Fruit fly (Drosophila melanogaster) whole organism, embryonic: Measurements from ENCODE around the gene GNBP2.

Experiments
- BEAF-32 ChIP-seq: fragments of 200-800 bp; sonication (Bioruptor generic); optimal IDR thresholded peaks from 3 replicates; lab custom pipeline; 2017; ENCODE audit warnings: missing biosample characterization, missing genetic modification characterization, mild to moderate bottlenecking, moderate library complexity, missing genetic modification reagents
- CG12769 ChIP-seq: fragments of 200-800 bp; sonication (Bioruptor generic); optimal IDR thresholded peaks from 2 replicates; lab custom pipeline; 2019; ENCODE audit warnings: missing biosample characterization, mild to moderate bottlenecking, missing genetic modification characterization, moderate library complexity
- CG6791 ChIP-seq: fragments of 200-800 bp; sonication (Bioruptor generic); IDR thresholded peaks from 3 replicates; pipeline ENCODE4 v1.3.6; 2022; ENCODE audit warnings: missing biosample characterization, missing genetic modification characterization; ENCODE audit not compliant: partially characterized antibody
- HmgZ ChIP-seq: fragments of 200-800 bp; sonication (Bioruptor generic); optimal IDR thresholded peaks from 2 replicates; lab custom pipeline; 2018; ENCODE audit warnings: missing biosample characterization, mild to moderate bottlenecking, missing genetic modification characterization
- Mad ChIP-seq: fragments of 200-800 bp; sonication (Bioruptor generic); optimal IDR thresholded peaks from 2 replicates; lab custom pipeline; 2016; ENCODE audit warnings: missing biosample characterization, missing genetic modification characterization
- Myb ChIP-seq: fragments of 200-800 bp; sonication (Bioruptor generic); optimal IDR thresholded peaks from 2 replicates; lab custom pipeline; 2016; ENCODE audit warnings: missing biosample characterization, missing genetic modification characterization
- bsh ChIP-seq, 2 experiments: fragments of 200-800 bp; sonication (Bioruptor generic); optimal IDR thresholded peaks; 2 replicates each; lab custom pipeline; 2017 to 2018; ENCODE audit warnings: mild to moderate bottlenecking in 2 of 2, missing biosample characterization in 2 of 2, missing genetic modification characterization in 2 of 2, moderate library complexity in 1 of 2
- croc ChIP-seq: fragments of 200-800 bp; sonication (Bioruptor generic); conservative IDR thresholded peaks from 3 replicates; pipeline ENCODE4 v1.3.6; 2022; ENCODE audit warnings: missing biosample characterization, missing genetic modification characterization
- dmrt11E ChIP-seq: fragments of 200-800 bp; sonication (Bioruptor generic); optimal IDR thresholded peaks from 3 replicates; lab custom pipeline; 2018; ENCODE audit warnings: missing biosample characterization, mild to moderate bottlenecking, missing genetic modification characterization, moderate library complexity
- ham ChIP-seq: fragments of 200-800 bp; sonication (Bioruptor generic); IDR thresholded peaks from 2 replicates; pipeline ENCODE4 v1.3.6; 2022; ENCODE audit warnings: missing biosample characterization, missing genetic modification characterization
- sima ChIP-seq: fragments of 200-800 bp; sonication (Bioruptor generic); optimal IDR thresholded peaks from 2 replicates; lab custom pipeline; 2016; ENCODE audit warnings: missing biosample characterization, missing genetic modification characterization
- tin ChIP-seq: fragments of 200-800 bp; sonication (Bioruptor generic); optimal IDR thresholded peaks from 3 replicates; lab custom pipeline; 2016; ENCODE audit warnings: missing biosample characterization, missing genetic modification characterization
- zen ChIP-seq: fragments of 200-800 bp; sonication (Bioruptor generic); optimal IDR thresholded peaks from 3 replicates; lab custom pipeline; 2018; ENCODE audit warnings: missing biosample characterization, mild to moderate bottlenecking, missing genetic modification characterization, moderate library complexity

dm6 chr3L:18669874-18670273, 5.3 kb downstream of the GNBP2 start:
- TF ChIP-seq Mad (no peak), tin (GFP tag; lab: Kevin White, UChicago) (no peak), CG6791 (GFP tag; lab: Robert Waterston, UW) (no peak), CG12769 (tag; lab: Kevin White, UChicago) (no peak), HmgZ (no peak), croc (GFP tag; lab: Robert Waterston, UW) (no peak), Myb (GFP tag; lab: Kevin White, UChicago) (no peak), ham (GFP tag; lab: Robert Waterston, UW) (no peak), dmrt11E (no peak), BEAF-32 (no peak), bsh (GFP tag; optimal IDR thresholded peaks at IDR 0.05; lab: Kevin White, UChicago) (no peak), zen (no peak), sima (no peak)
